Fruit fly (Drosophila melanogaster) whole organism, embryonic: ENCODE data around the gene Wdr33.

Experiments
- Antp ChIP-seq: fragments of 200-800 bp; sonication (Bioruptor generic); optimal IDR thresholded peaks from 3 replicates; lab custom pipeline; 2016; ENCODE audit warnings: missing biosample characterization, missing genetic modification characterization
- Bdp1 ChIP-seq: fragments of 200-800 bp; sonication (Bioruptor generic); optimal IDR thresholded peaks from 3 replicates; lab custom pipeline; 2016; ENCODE audit warnings: missing biosample characterization, missing genetic modification characterization
- CG13624 ChIP-seq: fragments of 200-800 bp; sonication (Bioruptor generic); optimal IDR thresholded peaks from 2 replicates; lab custom pipeline; 2016; ENCODE audit warnings: missing biosample characterization, missing genetic modification characterization
- CG13894 ChIP-seq: fragments of 200-800 bp; sonication (Bioruptor generic); optimal IDR thresholded peaks from 3 replicates; lab custom pipeline; 2018; ENCODE audit warnings: missing biosample characterization, mild to moderate bottlenecking, missing genetic modification characterization, moderate library complexity
- CG1529 ChIP-seq: fragments of 200-800 bp; sonication (Bioruptor generic); optimal IDR thresholded peaks from 3 replicates; lab custom pipeline; 2018; ENCODE audit warnings: missing biosample characterization, missing genetic modification characterization
- CG16779 ChIP-seq: fragments of 200-800 bp; sonication (Bioruptor generic); IDR thresholded peaks from 2 replicates; pipeline ENCODE4 v1.3.6; 2022; ENCODE audit warnings: missing biosample characterization, missing genetic modification characterization
- CG17385 ChIP-seq: fragments of 200-800 bp; sonication (Bioruptor generic); optimal IDR thresholded peaks from 3 replicates; lab custom pipeline; 2018; ENCODE audit warnings: missing biosample characterization, mild to moderate bottlenecking, missing genetic modification characterization
- CG18619 ChIP-seq: fragments of 200-800 bp; sonication (Bioruptor generic); optimal IDR thresholded peaks from 3 replicates; lab custom pipeline; 2017; ENCODE audit warnings: missing biosample characterization, mild to moderate bottlenecking, missing genetic modification characterization
- CG2129 ChIP-seq: fragments of 200-800 bp; sonication (Bioruptor generic); IDR thresholded peaks from 2 replicates; pipeline ENCODE4 v1.3.6; 2022; ENCODE audit warnings: missing biosample characterization, missing genetic modification characterization; ENCODE audit not compliant: partially characterized antibody
- CG2199 ChIP-seq: fragments of 200-800 bp; sonication (Bioruptor generic); IDR thresholded peaks from 3 replicates; pipeline ENCODE4 v1.3.6; 2022; ENCODE audit warnings: missing biosample characterization, missing genetic modification characterization
- CG2875 ChIP-seq: fragments of 200-800 bp; sonication (Bioruptor generic); optimal IDR thresholded peaks from 2 replicates; lab custom pipeline; 2017; ENCODE audit warnings: missing biosample characterization, mild to moderate bottlenecking, missing genetic modification characterization, missing genetic modification reagents
- CG32532 ChIP-seq: fragments of 200-800 bp; sonication (Bioruptor generic); IDR thresholded peaks from 2 replicates; pipeline ENCODE4 v1.3.6; 2022; ENCODE audit warnings: missing biosample characterization, missing genetic modification characterization
- CG33557 ChIP-seq: fragments of 200-800 bp; sonication (Bioruptor generic); optimal IDR thresholded peaks from 2 replicates; lab custom pipeline; 2019; ENCODE audit warnings: missing biosample characterization, mild to moderate bottlenecking, missing genetic modification characterization, moderate library complexity
- CG4282 ChIP-seq: fragments of 200-800 bp; sonication (Bioruptor generic); optimal IDR thresholded peaks from 2 replicates; lab custom pipeline; 2016; ENCODE audit warnings: missing biosample characterization, missing genetic modification characterization
- CG4617 ChIP-seq: fragments of 200-800 bp; sonication (Bioruptor generic); optimal IDR thresholded peaks from 3 replicates; lab custom pipeline; 2016; ENCODE audit warnings: missing biosample characterization, missing genetic modification characterization, borderline replicate concordance
- CG6765 ChIP-seq: fragments of 200-800 bp; sonication (Bioruptor generic); optimal IDR thresholded peaks from 3 replicates; lab custom pipeline; 2017; ENCODE audit warnings: missing biosample characterization, mild to moderate bottlenecking, missing genetic modification characterization
- CG6854 ChIP-seq: fragments of 200-800 bp; sonication (Bioruptor generic); optimal IDR thresholded peaks from 3 replicates; lab custom pipeline; 2017; ENCODE audit warnings: missing biosample characterization, mild to moderate bottlenecking, missing genetic modification characterization
- CG8944 ChIP-seq: fragments of 200-800 bp; sonication (Bioruptor generic); optimal IDR thresholded peaks from 3 replicates; lab custom pipeline; 2016; ENCODE audit warnings: missing biosample characterization, missing genetic modification characterization
- CG9437 ChIP-seq: fragments of 200-800 bp; sonication (Bioruptor generic); optimal IDR thresholded peaks from 2 replicates; lab custom pipeline; 2018; ENCODE audit warnings: missing biosample characterization, mild to moderate bottlenecking, missing genetic modification characterization
- CG9817 ChIP-seq: fragments of 200-800 bp; sonication (Bioruptor generic); optimal IDR thresholded peaks from 2 replicates; lab custom pipeline; 2018; ENCODE audit warnings: missing biosample characterization, mild to moderate bottlenecking, missing genetic modification characterization, moderate library complexity
- D19A ChIP-seq: fragments of 200-800 bp; optimal IDR thresholded peaks from 3 replicates; lab custom pipeline; 2019; ENCODE audit warnings: missing biosample characterization, mild to moderate bottlenecking, missing genetic modification characterization, moderate library complexity
- ERR ChIP-seq: fragments of 200-800 bp; sonication (Bioruptor generic); optimal IDR thresholded peaks from 2 replicates; lab custom pipeline; 2016; ENCODE audit warnings: missing biosample characterization, missing genetic modification characterization
- Ets65A ChIP-seq: fragments of 200-800 bp; sonication (Bioruptor generic); peaks from one replicate; lab custom pipeline; 2016; ENCODE audit warnings: missing biosample characterization, missing genetic modification characterization
- HmgD ChIP-seq: fragments of 200-800 bp; sonication (Bioruptor generic); optimal IDR thresholded peaks from 3 replicates; lab custom pipeline; 2016; ENCODE audit warnings: missing biosample characterization, missing genetic modification characterization
- Hr51 ChIP-seq, 2 experiments: fragments of 200-800 bp; sonication (Bioruptor generic); optimal IDR thresholded peaks; 2 replicates in 1 of 2; 3 replicates in 1 of 2; lab custom pipeline; 2016 to 2018; ENCODE audit warnings: missing biosample characterization in 2 of 2, missing genetic modification characterization in 2 of 2, mild to moderate bottlenecking in 1 of 2, moderate library complexity in 1 of 2
- MBD-R2 ChIP-seq: fragments of 200-800 bp; sonication (Bioruptor generic); IDR thresholded peaks from 2 replicates; pipeline ENCODE4 v1.3.6; 2022; ENCODE audit warnings: missing biosample characterization, missing genetic modification characterization
- MESR4 ChIP-seq: fragments of 200-800 bp; sonication (Bioruptor generic); optimal IDR thresholded peaks from 2 replicates; lab custom pipeline; 2018; ENCODE audit warnings: missing biosample characterization, mild to moderate bottlenecking, missing genetic modification characterization, moderate library complexity
- Spps ChIP-seq: fragments of 200-800 bp; sonication (Bioruptor generic); optimal IDR thresholded peaks from 2 replicates; lab custom pipeline; 2018; ENCODE audit warnings: missing biosample characterization, mild to moderate bottlenecking, missing genetic modification characterization
- Usf ChIP-seq: fragments of 200-800 bp; sonication (Bioruptor generic); optimal IDR thresholded peaks from 2 replicates; lab custom pipeline; 2017; ENCODE audit warnings: missing genotype, missing biosample characterization, missing genetic modification characterization
- aop ChIP-seq: fragments of 200-800 bp; sonication (Bioruptor generic); IDR thresholded peaks from 2 replicates; pipeline ENCODE4 v1.3.6; 2022; ENCODE audit warnings: missing biosample characterization, missing genetic modification characterization
- bab2 ChIP-seq: fragments of 200-800 bp; sonication (Bioruptor generic); optimal IDR thresholded peaks from 2 replicates; lab custom pipeline; 2016; ENCODE audit warnings: missing biosample characterization, missing genetic modification characterization
- bsh ChIP-seq, 2 experiments: fragments of 200-800 bp; sonication (Bioruptor generic); optimal IDR thresholded peaks; 2 replicates each; lab custom pipeline; 2017 to 2018; ENCODE audit warnings: mild to moderate bottlenecking in 2 of 2, missing biosample characterization in 2 of 2, missing genetic modification characterization in 2 of 2, moderate library complexity in 1 of 2
- cad ChIP-seq: fragments of >200 bp; optimal IDR thresholded peaks from 2 replicates; lab custom pipeline; 2017; ENCODE audit warnings: missing biosample characterization, missing genetic modification characterization
- danr ChIP-seq: fragments of 200-800 bp; sonication (Bioruptor generic); IDR thresholded peaks from 2 replicates; pipeline ENCODE4 v1.3.6; 2022; ENCODE audit warnings: missing biosample characterization, missing genetic modification characterization
- exex ChIP-seq: fragments of 200-800 bp; sonication (Bioruptor generic); optimal IDR thresholded peaks from 4 replicates; lab custom pipeline; 2018; ENCODE audit warnings: missing biosample characterization, mild to moderate bottlenecking, missing genetic modification characterization, moderate library complexity
- ftz-f1 ChIP-seq: fragments of 200-800 bp; sonication (Bioruptor generic); optimal IDR thresholded peaks from 2 replicates; lab custom pipeline; 2016; ENCODE audit warnings: missing biosample characterization, missing genetic modification characterization
- insv ChIP-seq, 2 experiments: fragments of 200-800 bp; sonication (Bioruptor generic); optimal IDR thresholded peaks; 3 replicates each; lab custom pipeline; 2016 to 2018; ENCODE audit warnings: missing biosample characterization in 2 of 2, missing genetic modification characterization in 2 of 2
- knrl ChIP-seq: fragments of 200-800 bp; sonication (Bioruptor generic); IDR thresholded peaks from 3 replicates; pipeline ENCODE4 v1.3.6; 2022; ENCODE audit warnings: missing biosample characterization, missing genetic modification characterization; ENCODE audit not compliant: partially characterized antibody
- lola ChIP-seq, 3 experiments: fragments of >200 bp in 2 of 3; fragments of 200-800 bp in 1 of 3; sonication (Bioruptor generic) in 1 of 3; optimal IDR thresholded peaks; 2 replicates each; lab custom pipeline; 2017 to 2019; ENCODE audit warnings: missing biosample characterization in 3 of 3, missing genetic modification characterization in 3 of 3, mild to moderate bottlenecking in 1 of 3, moderate library complexity in 1 of 3
- otp ChIP-seq: fragments of 200-800 bp; sonication (Bioruptor generic); IDR thresholded peaks from 3 replicates; pipeline ENCODE4, ENCODE4 v1.3.6; 2022; ENCODE audit warnings: missing biosample characterization, missing genetic modification characterization
- pzg ChIP-seq: fragments of 200-800 bp; sonication (Bioruptor generic); optimal IDR thresholded peaks from 3 replicates; lab custom pipeline; 2018; ENCODE audit warnings: missing biosample characterization, mild to moderate bottlenecking, missing genetic modification characterization, moderate library complexity
- ranshi ChIP-seq: fragments of 200-800 bp; sonication (Bioruptor generic); IDR thresholded peaks from 2 replicates; pipeline ENCODE4 v1.3.6; 2022; ENCODE audit warnings: missing biosample characterization, missing genetic modification characterization
- sens-2 ChIP-seq: fragments of 200-800 bp; sonication (Bioruptor generic); IDR thresholded peaks from 2 replicates; pipeline ENCODE4 v1.3.6; 2022; ENCODE audit warnings: missing biosample characterization, missing genetic modification characterization
- slou ChIP-seq: fragments of 200-800 bp; sonication (Bioruptor generic); optimal IDR thresholded peaks from 3 replicates; lab custom pipeline; 2016; ENCODE audit warnings: missing biosample characterization, missing genetic modification characterization
- tio ChIP-seq: fragments of 200-800 bp; sonication (Bioruptor generic); optimal IDR thresholded peaks from 2 replicates; lab custom pipeline; 2017; ENCODE audit warnings: missing biosample characterization, missing genetic modification characterization, inconsistent platforms
- unc-4 ChIP-seq: fragments of 200-800 bp; sonication (Bioruptor generic); IDR thresholded peaks from 2 replicates; pipeline ENCODE4 v1.3.6; 2022; ENCODE audit warnings: missing biosample characterization, missing genetic modification characterization; ENCODE audit not compliant: partially characterized antibody

Wdr33 gene

dm6 chr3R:5624115-5624878 is 36.1 kb upstream of the Wdr33 start, which contains the start of the genes Dph4, Spec2 and RpL13A (continued):
- TF ChIP-seq CG1529 (GFP tag; lab: Kevin White, UChicago) (peak; percentile 88), CG4617 (GFP tag; lab: Kevin White, UChicago) (peak; percentile 83), CG13894 (tag; lab: Kevin White, UChicago) (peak; percentile 82), lola (GFP tag; optimal IDR thresholded peaks at IDR 0.05; lab: Kevin White, UChicago) (peak in 1 of 3 experiments; percentile 70), sens-2 (GFP tag; lab: Robert Waterston, UW) (no peak), CG32532 (GFP tag; lab: Robert Waterston, UW) (no peak), Hr51 (GFP tag; optimal IDR thresholded peaks at IDR 0.05; lab: Kevin White, UChicago) (peak; percentile 81 to 86)

- no peak for TF ChIP-seq Bdp1
- no peak for TF ChIP-seq aop (GFP tag; lab: Robert Waterston, UW)
- no peak for TF ChIP-seq pzg (GFP tag; lab: Kevin White, UChicago)
- TF ChIP-seq CG9817 (tag; lab: Kevin White, UChicago): no peak
- no peak for TF ChIP-seq CG6765 (GFP tag; lab: Kevin White, UChicago)
- TF ChIP-seq Ets65A (GFP tag; lab: Kevin White, UChicago): no peak
- no peak for TF ChIP-seq Antp (GFP tag; lab: Kevin White, UChicago)
- no peak for TF ChIP-seq MBD-R2
- TF ChIP-seq CG18619 (GFP tag; lab: Kevin White, UChicago): no peak
- TF ChIP-seq CG33557: no peak
Observed at dm6 chr3R:5627552-5627951, 32.9 kb upstream of the Wdr33 start, which contains the start of gene CG31551. Gene CG31551 (plus strand): TSS chr3R:5627852.

- no peak for TF ChIP-seq ranshi (GFP tag; lab: Robert Waterston, UW)
- TF ChIP-seq ftz-f1 (GFP tag; lab: Kevin White, UChicago): peak; percentile 57
- no peak for TF ChIP-seq bsh (GFP tag; optimal IDR thresholded peaks at IDR 0.05; lab: Kevin White, UChicago)
- TF ChIP-seq MESR4 (GFP tag; lab: Kevin White, UChicago): peak; percentile 39
- TF ChIP-seq Usf: no peak
- TF ChIP-seq D19A: no peak
- TF ChIP-seq ERR (GFP tag; lab: Kevin White, UChicago): no peak
- no peak for TF ChIP-seq CG2129
- TF ChIP-seq cad (GFP tag; lab: Kevin White, UChicago): no peak
- TF ChIP-seq CG2875 (GFP tag; lab: Kevin White, UChicago): no peak
- peak; percentile 76 for TF ChIP-seq MBD-R2
- no peak for TF ChIP-seq knrl (GFP tag; lab: Robert Waterston, UW)
- TF ChIP-seq bab2: no peak
- TF ChIP-seq HmgD (GFP tag; lab: Kevin White, UChicago): no peak
- peak; percentile 86 for TF ChIP-seq CG17385 (GFP tag; lab: Kevin White, UChicago)
- no peak for TF ChIP-seq tio (GFP tag; lab: Kevin White, UChicago)
- no peak for TF ChIP-seq exex (tag; lab: Kevin White, UChicago)
- no peak for TF ChIP-seq otp (GFP tag; lab: Robert Waterston, UW)
- no peak for TF ChIP-seq CG9437 (GFP tag; lab: Kevin White, UChicago)
- TF ChIP-seq CG8944 (GFP tag; lab: Kevin White, UChicago): no peak
- TF ChIP-seq unc-4 (GFP tag; lab: Robert Waterston, UW): 0 out of 2 replicates have a peak, but pooled peaks have one; percentile 36
- no peak for TF ChIP-seq CG4282 (GFP tag; lab: Kevin White, UChicago)
- no peak for TF ChIP-seq CG16779
- TF ChIP-seq insv (GFP tag; optimal IDR thresholded peaks at IDR 0.05; lab: Kevin White, UChicago): no peak
- TF ChIP-seq Spps (tag; lab: Kevin White, UChicago): no peak
- TF ChIP-seq danr (GFP tag; lab: Robert Waterston, UW): no peak
- no peak for TF ChIP-seq CG6854 (GFP tag; lab: Kevin White, UChicago)
- TF ChIP-seq slou (GFP tag; lab: Kevin White, UChicago): no peak
- no peak for TF ChIP-seq CG2199 (GFP tag; lab: Robert Waterston, UW)
- no peak for TF ChIP-seq CG13624 (GFP tag; lab: Kevin White, UChicago)
Observed at dm6 chr3R:5632182-5632581, 28.3 kb upstream of the Wdr33 start, which contains the start of gene CG31549. Gene CG31549 (plus strand): TSS chr3R:5632192.
